Worm (Caenorhabditis elegans): ENCODE data around the gene C54E10.6.

Gene C54E10.6

DNA sequence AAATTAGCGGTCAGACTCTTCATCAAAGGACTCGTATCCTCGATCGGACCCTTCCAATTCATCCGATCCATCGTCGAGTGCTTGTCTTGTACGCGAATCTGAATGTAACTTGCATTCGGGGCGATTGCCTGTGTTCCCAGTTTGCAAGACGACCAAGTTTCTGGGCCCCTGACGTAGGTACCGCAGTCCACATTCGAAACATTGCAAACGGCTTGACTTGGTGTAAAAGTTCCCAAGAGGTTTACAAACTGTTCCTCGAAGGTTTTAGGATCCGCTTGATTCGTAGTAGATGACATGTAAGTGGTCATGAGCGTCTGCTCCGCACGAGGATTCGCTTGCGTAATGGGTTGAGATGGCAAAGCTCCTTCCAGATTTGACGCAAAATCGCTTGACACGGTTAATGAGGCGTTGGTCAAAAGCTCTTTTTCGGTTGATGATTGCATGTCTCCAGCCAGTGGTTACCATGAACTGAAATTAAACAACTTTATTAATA, 32.2 kb downstream of the C54E10.6 start, which contains the start of gene Y17D7B.4:
Gene Y17D7B.4 (minus strand): TSS at position 443 of the 493 bp plus-strand sequence.
- TF ChIP-seq daf-19 (GFP tag; conservative IDR thresholded peaks at IDR 0.05) (no peak), duxl-1 (tag; optimal IDR thresholded peaks at IDR 0.05; ENCODE audit: poor library complexity) (peak; percentile 57), saeg-2 (GFP tag; IDR thresholded peaks at IDR 0.05) (no peak), snpc-1.2 (GFP tag; IDR thresholded peaks at IDR 0.05) (no peak), ZK546.5 (tag; optimal IDR thresholded peaks at IDR 0.05) (no peak), nhr-48 (tag; optimal IDR thresholded peaks at IDR 0.05) (no peak), nhr-42 (GFP tag; IDR thresholded peaks at IDR 0.05) (0 out of 2 replicates have a peak, but pooled peaks have one; percentile 51), egl-27 (tag; optimal IDR thresholded peaks at IDR 0.05) (no peak), mxl-2 (GFP tag; conservative IDR thresholded peaks at IDR 0.05) (no peak), ceh-82 (tag; optimal IDR thresholded peaks at IDR 0.05) (no peak), fos-1 (tag; optimal IDR thresholded peaks at IDR 0.05) (no peak), ceh-20 (GFP tag; IDR thresholded peaks at IDR 0.05) (no peak), cey-2 (tag; optimal IDR thresholded peaks at IDR 0.05; ENCODE audit: borderline replicate concordance, insufficient read depth) (no peak), ceh-32 (tag; optimal IDR thresholded peaks at IDR 0.05; ENCODE audit: poor library complexity) (no peak), snpc-4 (tag; optimal IDR thresholded peaks at IDR 0.05) (no peak), aha-1 (tag) (peak; percentile 95), nhr-111 (GFP tag; optimal IDR thresholded peaks at IDR 0.05) (no peak), dpl-1 (GFP tag; optimal IDR thresholded peaks at IDR 0.05) (no peak), mep-1 (tag; optimal IDR thresholded peaks at IDR 0.05) (no peak), Y48G9A.11 (GFP tag; IDR thresholded peaks at IDR 0.05) (0 out of 2 replicates have a peak, but pooled peaks have one; percentile 9), jun-1 (tag; optimal IDR thresholded peaks at IDR 0.05) (no peak), unc-62 (GFP tag; optimal IDR thresholded peaks at IDR 0.05 in 1 of 2) (peak in 1 of 2 experiments; percentile 66), unc-62 (tag; optimal IDR thresholded peaks at IDR 0.05) (no peak)

DNA sequence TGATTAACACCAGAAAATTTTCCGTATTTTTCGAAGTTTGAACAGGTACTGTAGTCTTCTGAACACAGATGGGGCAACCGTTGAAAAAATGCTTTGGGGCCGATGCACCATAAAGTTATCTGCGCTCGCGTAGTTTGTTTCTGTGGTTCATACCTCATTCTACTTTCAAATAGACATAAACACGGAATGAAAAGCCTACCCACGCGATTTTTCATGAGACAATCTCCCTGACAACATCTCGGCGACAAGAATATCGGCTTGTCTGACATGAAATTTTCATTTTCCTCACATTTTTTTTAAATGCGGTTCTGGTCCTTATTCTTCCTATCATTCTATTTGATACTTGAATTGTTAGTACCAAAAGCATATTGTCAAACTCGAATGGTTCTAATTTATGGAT, 35.8 kb downstream of the C54E10.6 start, which contains the start of gene clec-257:
Gene clec-257 (plus strand): TSS at position 301 of the 400 bp plus-strand sequence.
- TF ChIP-seq saeg-2 (GFP tag; IDR thresholded peaks at IDR 0.05) (no peak), lsy-2 (tag; optimal IDR thresholded peaks at IDR 0.05) (no peak), lin-29 (GFP tag; IDR thresholded peaks at IDR 0.05) (no peak), ceh-32 (tag; optimal IDR thresholded peaks at IDR 0.05; ENCODE audit: poor library complexity) (no peak), unc-62 (GFP tag; optimal IDR thresholded peaks at IDR 0.05 in 1 of 2) (no peak), unc-62 (tag; optimal IDR thresholded peaks at IDR 0.05) (no peak), dmd-6 (GFP tag; IDR thresholded peaks at IDR 0.05) (no peak), attf-4 (tag; optimal IDR thresholded peaks at IDR 0.05) (no peak), Y48G9A.11 (GFP tag; IDR thresholded peaks at IDR 0.05) (no peak), daf-19 (GFP tag; conservative IDR thresholded peaks at IDR 0.05) (no peak), nhr-41 (GFP tag; IDR thresholded peaks at IDR 0.05) (no peak), hif-1 (tag; optimal IDR thresholded peaks at IDR 0.05) (no peak), duxl-1 (tag; optimal IDR thresholded peaks at IDR 0.05; ENCODE audit: poor library complexity) (no peak), ceh-20 (GFP tag; IDR thresholded peaks at IDR 0.05) (no peak), F10B5.3 (tag; optimal IDR thresholded peaks at IDR 0.05) (no peak), zip-11 (GFP tag; IDR thresholded peaks at IDR 0.05) (no peak), gei-8 (GFP tag; optimal IDR thresholded peaks at IDR 0.05) (no peak), T26A8.4 (GFP tag; IDR thresholded peaks at IDR 0.05) (no peak), nhr-10 (tag; optimal IDR thresholded peaks at IDR 0.05) (no peak), egl-27 (tag; optimal IDR thresholded peaks at IDR 0.05) (no peak)

- TF ChIP-seq Y75B8A.6 (GFP tag; IDR thresholded peaks at IDR 0.05), result no peak
- no peak for TF ChIP-seq daf-16 (GFP tag; optimal IDR thresholded peaks at IDR 0.05)
- no peak for TF ChIP-seq daf-16 (tag; optimal IDR thresholded peaks at IDR 0.05)
- no peak for TF ChIP-seq Y5F2A.4 (GFP tag; optimal IDR thresholded peaks at IDR 0.05)
- TF ChIP-seq unc-62 (GFP tag; optimal IDR thresholded peaks at IDR 0.05 in 1 of 2), result peak in 1 of 2 experiments; percentile 90
- TF ChIP-seq unc-62 (tag; optimal IDR thresholded peaks at IDR 0.05), result no peak
- no peak for TF ChIP-seq mdt-29 (GFP tag; IDR thresholded peaks at IDR 0.05)
- peak; percentile 91 for TF ChIP-seq aha-1 (tag)
- TF ChIP-seq Y105C5A.15 (GFP tag; IDR thresholded peaks at IDR 0.05), result no peak
- TF ChIP-seq hmg-1.1 (GFP tag; IDR thresholded peaks at IDR 0.05), result no peak
- no peak for TF ChIP-seq unc-130 (GFP tag; optimal IDR thresholded peaks at IDR 0.05)
Observed at ce11 chrV:18771804-18772386, 36.6 kb downstream of the C54E10.6 start.

Measured in whole organism, L4 larva.